Worm (Caenorhabditis elegans): ENCODE measurements around the gene tgt-2.

ce11 chrV:18993017-18993416 lies 5.1 kb upstream of the tgt-2 start:
- no peak for TF ChIP-seq skn-1 (tag; optimal IDR thresholded peaks at IDR 0.05)
- no peak for TF ChIP-seq R02D3.7 (tag; optimal IDR thresholded peaks at IDR 0.05)
- TF ChIP-seq snpc-4 (tag; optimal IDR thresholded peaks at IDR 0.05), result no peak
